Fruit fly (Drosophila melanogaster): ENCODE results near the gene CG13630.

CG13630 gene

dm6 chr3R:24719314-24720290 lies at the start of gene CG13630, which contains the start of gene tok:
Gene CG13630, minus strand, starts transcription at chr3R:24719364.
Gene tok, plus strand, starts transcription at chr3R:24719697.
- TF ChIP-seq p53 (GFP tag; optimal IDR thresholded peaks at IDR 0.05) (peak; percentile 49), Bgb (GFP tag; IDR thresholded peaks at IDR 0.05; ENCODE audit: partially characterized antibody) (peak; percentile 83), Adf1 (GFP tag; IDR thresholded peaks at IDR 0.05) (peak; percentile 13; the same call in 1 of the 2 replicates), CG33213 (GFP tag; optimal IDR thresholded peaks at IDR 0.05) (no peak), lbe (GFP tag; optimal IDR thresholded peaks at IDR 0.05) (no peak), Deaf1 (tag; optimal IDR thresholded peaks at IDR 0.05) (peak; percentile 84), Dip2 (GFP tag; IDR thresholded peaks at IDR 0.05) (no peak), vvl (GFP tag; IDR thresholded peaks at IDR 0.05) (no peak), CG34224 (GFP tag; IDR thresholded peaks at IDR 0.05; ENCODE audit: partially characterized antibody) (peak; percentile 64), BEAF-32 (GFP tag; optimal IDR thresholded peaks at IDR 0.05) (peak; percentile 83), CG1024 (GFP tag; IDR thresholded peaks at IDR 0.05) (no peak), CoRest (tag; optimal IDR thresholded peaks at IDR 0.05) (peak; percentile 35), CG15514 (GFP tag; optimal IDR thresholded peaks at IDR 0.05) (peak; percentile 45), CG42726 (GFP tag; IDR thresholded peaks at IDR 0.05; ENCODE audit: partially characterized antibody) (0 out of 2 replicates have a peak, but pooled peaks have one; percentile 42), inv (GFP tag; IDR thresholded peaks at IDR 0.05; ENCODE audit: partially characterized antibody) (peak; percentile 69), CG9797 (GFP tag; optimal IDR thresholded peaks at IDR 0.05) (peak; percentile 49), phol (tag; optimal IDR thresholded peaks at IDR 0.05) (peak; percentile 52), pzg (GFP tag; optimal IDR thresholded peaks at IDR 0.05) (peak; percentile 69), HLH4C (GFP tag; IDR thresholded peaks at IDR 0.05; ENCODE audit: partially characterized antibody) (peak; percentile 88), Doc3 (GFP tag; IDR thresholded peaks at IDR 0.05; ENCODE audit: partially characterized antibody) (peak; percentile 72), gsb-n (tag; optimal IDR thresholded peaks at IDR 0.05) (peak; percentile 38), fd64A (GFP tag; optimal IDR thresholded peaks at IDR 0.05) (no peak), CG3163 (GFP tag; optimal IDR thresholded peaks at IDR 0.05) (no peak), sens (GFP tag) (peak; percentile 66), Jarid2 (GFP tag; optimal IDR thresholded peaks at IDR 0.05) (peak; percentile 56), nerfin-2 (GFP tag; IDR thresholded peaks at IDR 0.05; ENCODE audit: partially characterized antibody) (peak; percentile 46; the same call in 1 of the 2 replicates), bbx (GFP tag; IDR thresholded peaks at IDR 0.05; ENCODE audit: partially characterized antibody) (peak; percentile 80), CG10654 (GFP tag; optimal IDR thresholded peaks at IDR 0.05) (no peak), Usf (GFP tag; optimal IDR thresholded peaks at IDR 0.05) (no peak), tna (GFP tag; IDR thresholded peaks at IDR 0.05; ENCODE audit: partially characterized antibody) (peak; percentile 71), CG2116 (GFP tag; optimal IDR thresholded peaks at IDR 0.05) (peak; percentile 85), Dll (GFP tag; IDR thresholded peaks at IDR 0.05; ENCODE audit: partially characterized antibody) (peak; percentile 77), MESR4 (GFP tag; optimal IDR thresholded peaks at IDR 0.05) (no peak), schlank (tag; optimal IDR thresholded peaks at IDR 0.05) (no peak), Pdp1 (GFP tag; optimal IDR thresholded peaks at IDR 0.05) (peak in 1 of 2 experiments; percentile 18), hb (GFP tag; IDR thresholded peaks at IDR 0.05; ENCODE audit: partially characterized antibody) (peak; percentile 72; the same call in 2 of the 3 replicates), trem (tag; optimal IDR thresholded peaks at IDR 0.05) (peak; percentile 54), prd (optimal IDR thresholded peaks at IDR 0.05) (no peak), prd (GFP tag; IDR thresholded peaks at IDR 0.05) (no peak), CG7963 (GFP tag; IDR thresholded peaks at IDR 0.05; ENCODE audit: partially characterized antibody) (peak; percentile 76), vnd (GFP tag; IDR thresholded peaks at IDR 0.05; ENCODE audit: partially characterized antibody) (peak; percentile 66), amos (GFP tag; IDR thresholded peaks at IDR 0.05; ENCODE audit: partially characterized antibody) (peak; percentile 81), CG11696 (GFP tag; IDR thresholded peaks at IDR 0.05) (no peak), Myb (GFP tag; optimal IDR thresholded peaks at IDR 0.05) (peak; percentile 97), Dref (GFP tag; IDR thresholded peaks at IDR 0.05) (peak; percentile 96), CG14860 (GFP tag; IDR thresholded peaks at IDR 0.05; ENCODE audit: partially characterized antibody) (peak; percentile 73)

Measured in whole organism, embryonic.